Fruit fly (Drosophila melanogaster): ENCODE data around the gene eff.
A peak's percentile ranks its signal among the peaks of the same experiment; 100 is the strongest.

eff gene

dm6 chr3R:14733937-14734336 is 7.2 kb downstream of the eff start:
- no peak for TF ChIP-seq lilli (GFP tag; optimal IDR thresholded peaks at IDR 0.05)
- no peak for TF ChIP-seq CG15479 (GFP tag; optimal IDR thresholded peaks at IDR 0.05)
- TF ChIP-seq CG1529 (GFP tag; optimal IDR thresholded peaks at IDR 0.05) = no peak
- TF ChIP-seq CG11504 (tag; optimal IDR thresholded peaks at IDR 0.05) = no peak
- TF ChIP-seq CG8089 (GFP tag; optimal IDR thresholded peaks at IDR 0.05) = no peak
- TF ChIP-seq Deaf1 (tag; optimal IDR thresholded peaks at IDR 0.05) = no peak
- no peak for TF ChIP-seq NC2β (GFP tag; optimal IDR thresholded peaks at IDR 0.05)
- no peak for TF ChIP-seq D (optimal IDR thresholded peaks at IDR 0.05)
- TF ChIP-seq D (GFP tag; optimal IDR thresholded peaks at IDR 0.05) = no peak
- TF ChIP-seq NK7.1 (GFP tag; optimal IDR thresholded peaks at IDR 0.05) = no peak
- TF ChIP-seq dm (GFP tag; optimal IDR thresholded peaks at IDR 0.05) = no peak

dm6 chr3R:14733425-14733824 is 7.7 kb downstream of the eff start:
- no peak for TF ChIP-seq kay (GFP tag; optimal IDR thresholded peaks at IDR 0.05)
- peak; percentile 68 for TF ChIP-seq Ets65A (GFP tag)
- TF ChIP-seq zen2 (GFP tag; IDR thresholded peaks at IDR 0.05; ENCODE audit: partially characterized antibody) = no peak

- TF ChIP-seq dmrt99B (tag; optimal IDR thresholded peaks at IDR 0.05) = no peak
- TF ChIP-seq gt (GFP tag; IDR thresholded peaks at IDR 0.05) = no peak
- no peak for TF ChIP-seq CG13424 (tag; optimal IDR thresholded peaks at IDR 0.05)
- 0 out of 2 replicates have a peak, but pooled peaks have one; percentile 20 for TF ChIP-seq CG42726 (GFP tag; IDR thresholded peaks at IDR 0.05; ENCODE audit: partially characterized antibody)
- peak; percentile 1 for TF ChIP-seq CG12659 (GFP tag; optimal IDR thresholded peaks at IDR 0.05)
- no peak for TF ChIP-seq lab (GFP tag; optimal IDR thresholded peaks at IDR 0.05)
- TF ChIP-seq CG1602 (GFP tag; optimal IDR thresholded peaks at IDR 0.05) = no peak
- no peak; the same call in 2 of the 3 replicates for TF ChIP-seq CG11695 (GFP tag; IDR thresholded peaks at IDR 0.05)
- TF ChIP-seq CG13894 (tag; optimal IDR thresholded peaks at IDR 0.05) = no peak
- no peak for TF ChIP-seq ham (GFP tag; IDR thresholded peaks at IDR 0.05)
- no peak for TF ChIP-seq zen2 (GFP tag; IDR thresholded peaks at IDR 0.05; ENCODE audit: partially characterized antibody)
- TF ChIP-seq sr (GFP tag; IDR thresholded peaks at IDR 0.05) = no peak
- 0 out of 2 replicates have a peak, but pooled peaks have one; percentile 22 for TF ChIP-seq lmd (GFP tag; IDR thresholded peaks at IDR 0.05)
- no peak for TF ChIP-seq CG32772 (GFP tag; IDR thresholded peaks at IDR 0.05)
- TF ChIP-seq PHDP (tag; optimal IDR thresholded peaks at IDR 0.05) = peak; percentile 6
- peak; percentile 9 for TF ChIP-seq CG18262 (tag; optimal IDR thresholded peaks at IDR 0.05)
- peak; percentile 40 for TF ChIP-seq gem (tag; optimal IDR thresholded peaks at IDR 0.05)
- TF ChIP-seq danr (GFP tag; IDR thresholded peaks at IDR 0.05) = no peak
- TF ChIP-seq CG18476 (GFP tag; optimal IDR thresholded peaks at IDR 0.05) = peak; percentile 6
- TF ChIP-seq Ets65A (GFP tag) = no peak
- TF ChIP-seq hth (optimal IDR thresholded peaks at IDR 0.05) = no peak
- 0 out of 2 replicates have a peak, but pooled peaks have one; percentile 39 for TF ChIP-seq Ada2b (GFP tag; IDR thresholded peaks at IDR 0.05)
- TF ChIP-seq Opbp (GFP tag; IDR thresholded peaks at IDR 0.05; ENCODE audit: partially characterized antibody) = no peak
- TF ChIP-seq Oli (tag; optimal IDR thresholded peaks at IDR 0.05) = no peak
- TF ChIP-seq lola (GFP tag; optimal IDR thresholded peaks at IDR 0.05) = no peak
- TF ChIP-seq sd (tag; optimal IDR thresholded peaks at IDR 0.05) = no peak
- TF ChIP-seq Blimp-1 (GFP tag; optimal IDR thresholded peaks at IDR 0.05) = peak; percentile 12
- 0 out of 2 replicates have a peak, but pooled peaks have one; percentile 22 for TF ChIP-seq CG7372 (GFP tag; IDR thresholded peaks at IDR 0.05)
- TF ChIP-seq odd (GFP tag; optimal IDR thresholded peaks at IDR 0.05) = no peak
- TF ChIP-seq mirr (GFP tag; optimal IDR thresholded peaks at IDR 0.05) = no peak
- TF ChIP-seq Sry-δ (GFP tag; optimal IDR thresholded peaks at IDR 0.05) = no peak
- peak; percentile 1 for TF ChIP-seq CG2120 (GFP tag; optimal IDR thresholded peaks at IDR 0.05)
- no peak for TF ChIP-seq CG1529 (GFP tag; optimal IDR thresholded peaks at IDR 0.05)
- TF ChIP-seq CG8944 (GFP tag; optimal IDR thresholded peaks at IDR 0.05) = no peak
- peak; percentile 25 for TF ChIP-seq CG2712 (tag; optimal IDR thresholded peaks at IDR 0.05)
- TF ChIP-seq row (GFP tag; IDR thresholded peaks at IDR 0.05) = peak; percentile 1; the same call in 2 of the 3 replicates
- no peak for TF ChIP-seq Lhr (GFP tag; optimal IDR thresholded peaks at IDR 0.05)
These were observed 9.4 kb downstream of the eff start for dm6 chr3R:14731781-14732100.

All from whole organism, embryonic.